Worm (Caenorhabditis elegans) whole organism, young adult: ENCODE results near the gene alh-13.

Source experiments
- Y67H2A.10 ChIP-seq: fragments of 200-800 bp; sonication (Bioruptor generic); conservative IDR thresholded peaks from 2 replicates; pipeline ENCODE4 v1.3.6; 2022; ENCODE audit warnings: missing genetic modification reagents, missing genetic modification characterization, missing compliant biosample characterization
- ama-1 ChIP-seq, 3 experiments: fragments of 150-350 bp in 1 of 3; sonication (generic microtip) in 2 of 3; optimal IDR thresholded peaks; 2 replicates each; lab custom pipeline; 2014 to 2018; ENCODE audit warnings: missing biosample characterization in 2 of 3, missing genetic modification characterization in 2 of 3, missing genetic modification reagents in 2 of 3
- attf-6 ChIP-seq: fragments of 200-800 bp; sonication (Bioruptor generic); IDR thresholded peaks from 2 replicates; pipeline ENCODE4 v1.3.6; 2022; ENCODE audit warnings: missing genetic modification reagents, missing genetic modification characterization, missing compliant biosample characterization
- dpl-1 ChIP-seq: fragments of 150-350 bp; optimal IDR thresholded peaks from 2 replicates; lab custom pipeline; 2014; ENCODE audit warnings: missing biosample characterization, missing genetic modification reagents, missing genetic modification characterization
- gei-17 ChIP-seq: fragments of 200-800 bp; sonication (Bioruptor generic); optimal IDR thresholded peaks from 2 replicates; lab custom pipeline; 2018; ENCODE audit warnings: mild to moderate bottlenecking, missing genetic modification characterization, missing compliant biosample characterization
- lsl-1 ChIP-seq: fragments of 200-800 bp; sonication (Bioruptor generic); optimal IDR thresholded peaks from 2 replicates; lab custom pipeline; 2018; ENCODE audit warnings: mild to moderate bottlenecking, missing genetic modification characterization, moderate library complexity, missing compliant biosample characterization
- snpc-4 ChIP-seq, 5 experiments: fragments of 150-350 bp in 1 of 5; sonication (generic microtip) in 4 of 5; optimal IDR thresholded peaks; 2 replicates each; lab custom pipeline; 2014 to 2018; ENCODE audit warnings: missing genetic modification characterization in 5 of 5, missing biosample characterization in 3 of 5, antibody characterized with exemption in 2 of 5, mild to moderate bottlenecking in 2 of 5, missing compliant biosample characterization in 2 of 5, missing genotype in 2 of 5, moderate library complexity in 2 of 5, missing genetic modification reagents in 1 of 5
- tbp1 ChIP-seq: fragments of 200-800 bp; sonication (Bioruptor generic); optimal IDR thresholded peaks from 2 replicates; lab custom pipeline; 2018; ENCODE audit warnings: mild to moderate bottlenecking, missing genetic modification characterization, missing compliant biosample characterization

DNA sequence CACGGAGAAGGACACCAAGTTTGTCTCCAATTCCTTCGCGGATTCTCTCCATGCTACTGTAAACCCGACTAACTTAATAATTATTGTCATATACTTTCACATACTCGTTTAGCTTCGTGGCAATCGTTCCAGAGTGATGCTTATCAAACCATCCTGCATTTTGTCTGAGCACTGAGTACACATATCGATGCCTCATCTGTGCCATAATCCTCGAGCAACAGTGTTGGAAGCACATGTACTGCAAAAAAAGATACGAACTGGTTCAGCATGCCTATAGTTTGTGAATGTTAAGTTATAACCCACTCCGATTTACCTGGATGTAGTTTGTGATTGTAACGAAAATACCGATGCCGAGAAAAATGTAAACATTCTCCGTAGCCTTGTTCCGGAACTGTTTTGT is 27.2 kb upstream of the alh-13 start:
- no peak for TF ChIP-seq tbp1
- no peak for TF ChIP-seq Y67H2A.10 (GFP tag; lab: Robert Waterston, UW)
- no peak for TF ChIP-seq dpl-1 (GFP tag; lab: Kevin White, UChicago)
- TF ChIP-seq ama-1 (optimal IDR thresholded peaks at IDR 0.05; lab: Kevin White, UChicago) = no peak
- TF ChIP-seq ama-1 (GFP tag; optimal IDR thresholded peaks at IDR 0.05; lab: Kevin White, UChicago) = no peak
- TF ChIP-seq attf-6 = no peak
- TF ChIP-seq gei-17 (GFP tag; lab: Kevin White, UChicago) = no peak
- no peak for TF ChIP-seq snpc-4 (GFP tag; optimal IDR thresholded peaks at IDR 0.05; lab: Kevin White, UChicago)
- no peak for TF ChIP-seq snpc-4 (tag; optimal IDR thresholded peaks at IDR 0.05; lab: Kevin White, UChicago)
- no peak for TF ChIP-seq lsl-1 (GFP tag; lab: Kevin White, UChicago)
